Worm (Caenorhabditis elegans) whole organism, young adult: Measurements from ENCODE around the gene F48G7.13.

Experiments
- B0019.2 ChIP-seq: fragments of 200-800 bp; sonication (Bioruptor generic); conservative IDR thresholded peaks from 2 replicates; pipeline ENCODE4 v1.3.6; 2022; ENCODE audit warnings: missing genetic modification reagents, missing genetic modification characterization, missing compliant biosample characterization
- B0261.1 ChIP-seq: sonication (generic microtip); optimal IDR thresholded peaks from 2 replicates; lab custom pipeline; 2016; ENCODE audit warnings: mild to moderate bottlenecking, missing genetic modification characterization, moderate library complexity, missing compliant biosample characterization
- ceh-58 ChIP-seq: fragments of 200-800 bp; sonication (Bioruptor generic); IDR thresholded peaks from 2 replicates; pipeline ENCODE4 v1.3.6; 2022; ENCODE audit warnings: missing genetic modification characterization, missing compliant biosample characterization
- lin-54 ChIP-seq: fragments of 200-800 bp; sonication (Bioruptor generic); optimal IDR thresholded peaks from 2 replicates; lab custom pipeline; 2018; ENCODE audit warnings: mild to moderate bottlenecking, missing genetic modification characterization, missing compliant biosample characterization
- nfya-1 ChIP-seq: sonication (generic microtip); optimal IDR thresholded peaks from 2 replicates; lab custom pipeline; 2017; ENCODE audit warnings: antibody characterized with exemption, missing compliant biosample characterization, missing genetic modification characterization, borderline replicate concordance; ENCODE audit not compliant: insufficient read depth
- snpc-1.1 ChIP-seq: sonication (generic microtip); optimal IDR thresholded peaks from 2 replicates; lab custom pipeline; 2017; ENCODE audit warnings: missing genetic modification characterization, mild to moderate bottlenecking, missing compliant biosample characterization, antibody characterized with exemption, moderate library complexity, missing genotype, missing genetic modification reagents; ENCODE audit not compliant: insufficient read depth
- snpc-4 ChIP-seq, 5 experiments: fragments of 150-350 bp in 1 of 5; sonication (generic microtip) in 4 of 5; optimal IDR thresholded peaks; 2 replicates each; lab custom pipeline; 2014 to 2018; ENCODE audit warnings: missing genetic modification characterization in 5 of 5, missing biosample characterization in 3 of 5, antibody characterized with exemption in 2 of 5, mild to moderate bottlenecking in 2 of 5, missing compliant biosample characterization in 2 of 5, missing genotype in 2 of 5, moderate library complexity in 2 of 5, missing genetic modification reagents in 1 of 5
- unc-62 ChIP-seq: fragments of 150-350 bp; optimal IDR thresholded peaks from 2 replicates; lab custom pipeline; 2014; ENCODE audit warnings: missing biosample characterization, missing genetic modification reagents, missing genetic modification characterization

- TF ChIP-seq ceh-58 (GFP tag; lab: Robert Waterston, UW) = no peak
- TF ChIP-seq lin-54 = no peak
- no peak for TF ChIP-seq unc-62 (GFP tag; lab: Kevin White, UChicago)
- TF ChIP-seq B0019.2 = no peak
- TF ChIP-seq snpc-4 (GFP tag; optimal IDR thresholded peaks at IDR 0.05; lab: Kevin White, UChicago) = no peak
- no peak for TF ChIP-seq snpc-4 (tag; optimal IDR thresholded peaks at IDR 0.05; lab: Kevin White, UChicago)
- no peak for TF ChIP-seq snpc-1.1 (tag; lab: Kevin White, UChicago)
- TF ChIP-seq nfya-1 (tag; lab: Kevin White, UChicago) = no peak
- TF ChIP-seq B0261.1 = no peak
These were observed 11.3 kb upstream of the F48G7.13 start, which contains the start of gene srlf-37 for ce11 chrV:604105-604504.
